Fruit fly (Drosophila melanogaster) whole organism: Measurements from ENCODE around the gene CG14545.

Experiments used
- CG8478 ChIP-seq: fragments of >200 bp; optimal IDR thresholded peaks from 2 replicates; lab custom pipeline; 2018; ENCODE audit warnings: inconsistent platforms
- pan ChIP-seq: fragments of >200 bp; optimal IDR thresholded peaks from 2 replicates; lab custom pipeline; 2017

DNA sequence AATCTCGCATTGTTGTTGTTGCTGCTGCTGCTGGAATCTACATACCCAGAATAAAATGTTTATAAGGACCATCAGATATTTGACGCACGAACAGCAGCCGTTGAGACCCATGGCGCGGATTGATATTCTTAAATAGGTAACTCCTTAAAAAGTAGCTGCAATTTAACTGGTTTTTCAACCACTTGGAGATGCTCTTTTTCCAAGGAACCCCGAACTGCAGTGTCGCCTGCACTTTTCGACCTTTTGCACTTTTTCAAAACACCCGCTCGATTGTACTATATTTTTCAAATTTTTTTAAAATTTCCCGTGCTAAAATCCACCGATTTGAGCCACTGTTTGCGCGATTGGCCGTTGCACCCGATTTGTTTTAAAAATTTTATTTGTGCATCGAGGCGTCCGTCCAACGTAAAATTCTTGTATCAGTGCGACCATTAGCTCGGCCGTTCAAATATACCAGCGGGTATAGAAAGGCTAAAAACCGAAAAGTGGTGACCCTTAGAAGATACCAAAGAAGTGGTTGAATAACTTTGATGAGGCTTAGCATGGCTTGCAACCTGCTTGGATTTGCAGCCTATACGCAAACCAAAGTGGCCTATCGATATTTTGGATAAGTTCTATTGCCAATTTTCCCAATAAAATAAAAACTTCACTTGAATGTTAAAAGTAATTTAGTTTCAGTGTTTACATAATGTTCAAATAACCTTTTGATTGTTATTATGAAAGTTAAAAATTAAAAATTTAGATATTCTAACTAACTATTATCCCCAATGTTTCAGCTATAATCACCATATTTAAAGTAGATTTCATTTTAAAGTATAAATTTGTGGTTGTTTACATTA, 30.1 kb upstream of the CG14545 start, which contains the start of gene Tsp96F:
- TF ChIP-seq pan (lab: Kevin White, UChicago), result no peak
- TF ChIP-seq CG8478 (lab: Kevin White, UChicago), result no peak
